Fruit fly (Drosophila melanogaster) ovary, adult (tissue): ENCODE measurements around the gene CG10918.

ENCODE experiments used
- CG17801 ChIP-seq: fragments of 200-800 bp; optimal IDR thresholded peaks from 2 replicates; lab custom pipeline; 2019; ENCODE audit warnings: missing biosample characterization, mild to moderate bottlenecking, missing genetic modification characterization, moderate library complexity; ENCODE audit not compliant: partially characterized antibody

Gene CG10918

dm6 chrX:21429156-21429555, at the start of gene CG10918:
Gene CG10918 (minus strand): TSS chrX:21429256.
- TF ChIP-seq CG17801 (GFP tag; lab: Kevin White, UChicago): no peak

- TF ChIP-seq CG17801 (GFP tag; lab: Kevin White, UChicago): no peak
Observed at dm6 chrX:21478845-21479244, 49.8 kb upstream of the CG10918 start, which contains the start of gene Ir20a. Gene Ir20a (minus strand): TSS chrX:21478945.

dm6 chrX:21457632-21458031, 28.6 kb upstream of the CG10918 start, which contains the start of gene DIP-beta:
Gene DIP-beta (minus strand): TSS chrX:21457738.
- TF ChIP-seq CG17801 (GFP tag; lab: Kevin White, UChicago): no peak

DNA sequence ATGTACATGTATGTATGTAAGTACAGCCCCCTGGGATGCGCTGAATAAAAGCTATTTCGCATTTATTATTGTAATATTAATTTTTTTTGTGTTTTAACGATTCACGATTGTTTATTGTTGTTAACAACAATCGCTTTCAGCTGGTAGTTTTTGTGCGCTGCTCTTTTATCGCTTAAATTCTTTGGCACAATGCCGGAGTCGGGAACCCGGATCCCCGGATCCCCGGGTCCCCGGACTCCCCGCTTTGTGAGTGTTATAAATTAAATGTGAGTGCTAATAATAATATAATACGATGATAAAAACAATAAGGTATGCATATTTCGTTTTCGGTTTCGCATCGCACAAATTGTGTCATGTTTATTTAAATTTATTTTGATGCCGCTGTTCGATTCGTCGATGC, 11.6 kb upstream of the CG10918 start:
- TF ChIP-seq CG17801 (GFP tag; lab: Kevin White, UChicago): no peak

- TF ChIP-seq CG17801 (GFP tag; lab: Kevin White, UChicago): no peak
Observed at dm6 chrX:21402672-21403071, 26.4 kb downstream of the CG10918 start, which contains the start of gene whe. Gene whe (minus strand): TSS chrX:21402772.

- no peak for TF ChIP-seq CG17801 (GFP tag; lab: Kevin White, UChicago)
Observed at dm6 chrX:21396860-21397459, 32.1 kb downstream of the CG10918 start, which contains the start of gene lcs. Gene lcs (minus strand): TSS chrX:21397316.

DNA sequence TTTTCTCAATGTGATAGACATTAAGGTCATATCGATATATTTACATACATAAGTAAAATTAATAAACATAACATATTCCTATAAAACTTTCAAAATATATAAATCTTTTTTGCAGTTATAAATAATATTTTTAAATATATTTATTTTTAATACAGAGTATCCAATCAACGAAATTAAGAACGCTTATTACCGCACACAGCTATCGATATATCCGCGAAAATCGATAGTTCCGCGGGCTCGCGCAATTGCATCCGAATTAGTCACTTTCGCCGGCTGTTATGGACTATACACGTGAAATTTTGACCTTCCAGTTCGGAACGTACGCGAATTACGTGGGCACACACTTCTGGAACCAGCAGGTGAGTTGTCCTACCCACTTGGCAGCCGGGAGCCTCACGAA, 40.3 kb downstream of the CG10918 start, which contains the start of gene mst:
TSS of gene mst (plus strand) at position 244 of the 400 bp plus-strand sequence.
- no peak for TF ChIP-seq CG17801 (GFP tag; lab: Kevin White, UChicago)

DNA sequence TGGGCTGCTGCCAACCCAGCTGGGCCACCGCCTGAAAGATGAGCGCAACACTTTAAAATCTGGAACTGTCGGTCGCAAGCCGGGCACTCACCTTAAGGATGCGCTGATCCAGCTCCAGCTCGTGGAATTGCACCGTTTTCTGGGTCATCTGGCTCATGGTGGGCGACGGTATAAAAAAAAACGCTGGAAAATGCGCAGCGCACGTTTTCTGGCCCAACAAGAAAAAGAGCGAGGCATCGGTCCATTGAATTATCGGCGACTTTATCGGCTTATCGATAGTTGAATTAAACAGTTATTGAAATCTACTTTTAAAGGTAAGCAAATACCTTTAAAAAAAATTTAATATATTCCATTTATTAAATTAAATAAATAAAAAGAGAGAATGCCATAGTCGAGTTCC, 41.4 kb downstream of the CG10918 start, which contains the start of gene Ddx56:
TSS of gene Ddx56 (minus strand) at position 252 of the 400 bp plus-strand sequence.
- TF ChIP-seq CG17801 (GFP tag; lab: Kevin White, UChicago): no peak
